Worm (Caenorhabditis elegans) whole organism, L4/young adult: ENCODE results near the gene R12C12.7.

Source experiments
- W03F9.2 ChIP-seq: fragments of 150-350 bp; optimal IDR thresholded peaks from 2 replicates; lab custom pipeline; 2014; ENCODE audit warnings: missing biosample characterization, missing genetic modification characterization
- dao-5 ChIP-seq: sonication (generic microtip); optimal IDR thresholded peaks from 2 replicates; lab custom pipeline; 2016; ENCODE audit warnings: missing genotype, missing genetic modification characterization, moderate library complexity, missing compliant biosample characterization
- him-1 ChIP-seq: sonication (generic microtip); optimal IDR thresholded peaks from 2 replicates; lab custom pipeline; 2016; ENCODE audit warnings: missing genotype, missing genetic modification reagents, missing genetic modification characterization, missing compliant biosample characterization

- TF ChIP-seq dao-5 (tag; lab: Kevin White, UChicago) (no peak), him-1 (tag; lab: Kevin White, UChicago) (no peak), W03F9.2 (no peak)
Observed at ce11 chrII:6024879-6025278, 30.9 kb downstream of the R12C12.7 start, which contains the start of gene R12C12.9.
